Worm (Caenorhabditis elegans) whole organism, midembryonic: ENCODE results near the gene srxa-7.

Experiments used
- T22C8.4 ChIP-seq: fragments of 200-800 bp; sonication (Bioruptor generic); IDR thresholded peaks from 2 replicates; pipeline ENCODE4 v1.3.6; 2022; ENCODE audit warnings: missing genetic modification characterization, missing compliant biosample characterization
- cog-1 ChIP-seq: sonication (generic microtip); optimal IDR thresholded peaks from 2 replicates; lab custom pipeline; 2016; ENCODE audit warnings: missing genetic modification characterization, missing compliant biosample characterization
- flt-1 ChIP-seq: fragments of 200-800 bp; sonication (Bioruptor generic); IDR thresholded peaks from 2 replicates; pipeline ENCODE4 v1.3.6; 2022; ENCODE audit warnings: missing genetic modification characterization, missing compliant biosample characterization
- klf-2 ChIP-seq: fragments of 200-800 bp; sonication (Bioruptor generic); conservative IDR thresholded peaks from 2 replicates; pipeline ENCODE4 v1.3.6; 2022; ENCODE audit warnings: missing genetic modification reagents, missing genetic modification characterization, missing compliant biosample characterization
- med-1 ChIP-seq: sonication (generic microtip); optimal IDR thresholded peaks from 2 replicates; lab custom pipeline; 2017; ENCODE audit warnings: missing genetic modification characterization, mild to moderate bottlenecking, missing compliant biosample characterization, antibody characterized with exemption, missing genetic modification reagents; ENCODE audit not compliant: insufficient read depth
- ref-1 ChIP-seq: fragments of 200-800 bp; sonication (Bioruptor generic); conservative IDR thresholded peaks from 2 replicates; pipeline ENCODE4 v1.3.6; 2022; ENCODE audit warnings: missing genetic modification reagents, missing genetic modification characterization, missing compliant biosample characterization
- tab-1 ChIP-seq: fragments of 200-800 bp; sonication (Bioruptor generic); IDR thresholded peaks from 2 replicates; pipeline ENCODE4 v1.3.6; 2022; ENCODE audit warnings: missing genetic modification characterization, missing compliant biosample characterization
- ztf-23 ChIP-seq: fragments of 200-800 bp; sonication (Bioruptor generic); IDR thresholded peaks from 2 replicates; pipeline ENCODE4 v1.3.6; 2022; ENCODE audit warnings: missing genetic modification reagents, missing genetic modification characterization, missing compliant biosample characterization
- ztf-29 ChIP-seq: fragments of 200-800 bp; sonication (Bioruptor generic); IDR thresholded peaks from 2 replicates; pipeline ENCODE4 v1.3.6; 2022; ENCODE audit warnings: missing genetic modification reagents, missing genetic modification characterization, missing compliant biosample characterization

Gene srxa-7

DNA sequence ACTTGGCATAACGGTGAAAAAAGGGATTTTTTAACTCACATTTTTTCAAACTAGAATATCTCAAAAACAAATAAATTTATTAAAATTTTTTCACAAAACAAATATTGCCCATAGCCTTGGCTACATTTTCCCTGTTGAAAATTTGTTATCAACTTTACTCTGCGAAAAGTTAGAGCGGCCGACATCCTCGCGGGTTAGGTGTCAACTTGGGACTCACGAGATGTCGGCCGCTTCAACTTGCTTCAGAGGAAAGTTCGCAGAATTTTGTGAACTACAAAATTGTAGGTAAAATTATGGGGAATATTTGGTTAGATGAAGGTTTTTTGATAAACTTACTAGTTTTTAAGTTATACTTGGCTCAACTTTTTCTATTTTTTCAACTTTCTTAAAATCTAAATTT lies 44.4 kb downstream of the srxa-7 start:
- TF ChIP-seq klf-2 (GFP tag; lab: Robert Waterston, UW) (no peak), cog-1 (no peak), med-1 (GFP tag; lab: Kevin White, UChicago) (no peak), ref-1 (GFP tag; lab: Robert Waterston, UW) (no peak), flt-1 (no peak), tab-1 (GFP tag; lab: Robert Waterston, UW) (no peak), T22C8.4 (no peak), ztf-23 (GFP tag; lab: Robert Waterston, UW) (no peak), ztf-29 (GFP tag; lab: Robert Waterston, UW) (no peak)

DNA sequence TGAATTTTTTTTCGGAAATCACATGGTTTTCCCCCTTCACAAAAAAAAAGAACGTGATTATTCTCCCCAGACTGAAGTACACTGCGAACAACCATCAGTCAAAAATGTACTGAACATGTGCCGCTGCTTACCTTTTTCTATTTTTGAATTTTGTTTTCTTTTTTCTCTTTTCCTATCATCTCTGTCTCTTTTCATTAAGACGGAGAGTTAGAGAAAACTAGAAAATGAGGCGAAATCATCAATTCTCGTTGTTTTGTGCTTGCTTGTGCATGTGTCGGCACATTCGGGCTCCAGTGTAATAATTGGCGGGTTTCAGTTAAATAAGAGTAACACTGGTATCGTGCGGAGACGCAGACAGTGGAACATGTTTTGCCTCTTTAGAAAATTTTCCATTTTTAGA lies 44.9 kb downstream of the srxa-7 start:
- no peak for TF ChIP-seq flt-1
- no peak for TF ChIP-seq ztf-23 (GFP tag; lab: Robert Waterston, UW)
- no peak for TF ChIP-seq ztf-29 (GFP tag; lab: Robert Waterston, UW)
- no peak for TF ChIP-seq klf-2 (GFP tag; lab: Robert Waterston, UW)
- no peak for TF ChIP-seq tab-1 (GFP tag; lab: Robert Waterston, UW)
- TF ChIP-seq ref-1 (GFP tag; lab: Robert Waterston, UW): no peak
- TF ChIP-seq T22C8.4: no peak
- no peak for TF ChIP-seq cog-1
- no peak for TF ChIP-seq med-1 (GFP tag; lab: Kevin White, UChicago)

DNA sequence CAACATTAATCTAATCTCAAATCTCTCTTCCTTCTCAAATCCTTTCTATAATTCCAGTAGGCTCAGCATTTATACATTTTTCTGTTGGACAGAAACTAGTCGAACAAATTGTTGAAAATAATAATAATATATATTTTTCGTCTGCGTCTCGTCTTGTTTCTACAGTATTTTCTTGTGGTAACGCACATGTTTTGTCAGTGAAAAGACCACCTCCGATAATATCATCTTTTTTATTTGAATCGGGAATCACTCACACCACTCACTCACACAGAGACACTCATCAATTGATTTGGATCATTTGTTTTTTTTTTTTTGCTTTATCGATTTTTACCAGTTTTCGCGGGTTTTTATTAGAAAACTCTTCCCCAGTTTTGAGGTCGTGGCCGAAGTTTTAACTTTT lies 47.3 kb downstream of the srxa-7 start:
- TF ChIP-seq klf-2 (GFP tag; lab: Robert Waterston, UW) (no peak), tab-1 (GFP tag; lab: Robert Waterston, UW) (no peak), flt-1 (no peak), cog-1 (no peak), ztf-29 (GFP tag; lab: Robert Waterston, UW) (no peak), ztf-23 (GFP tag; lab: Robert Waterston, UW) (no peak), T22C8.4 (no peak), ref-1 (GFP tag; lab: Robert Waterston, UW) (no peak), med-1 (GFP tag; lab: Kevin White, UChicago) (no peak)

DNA sequence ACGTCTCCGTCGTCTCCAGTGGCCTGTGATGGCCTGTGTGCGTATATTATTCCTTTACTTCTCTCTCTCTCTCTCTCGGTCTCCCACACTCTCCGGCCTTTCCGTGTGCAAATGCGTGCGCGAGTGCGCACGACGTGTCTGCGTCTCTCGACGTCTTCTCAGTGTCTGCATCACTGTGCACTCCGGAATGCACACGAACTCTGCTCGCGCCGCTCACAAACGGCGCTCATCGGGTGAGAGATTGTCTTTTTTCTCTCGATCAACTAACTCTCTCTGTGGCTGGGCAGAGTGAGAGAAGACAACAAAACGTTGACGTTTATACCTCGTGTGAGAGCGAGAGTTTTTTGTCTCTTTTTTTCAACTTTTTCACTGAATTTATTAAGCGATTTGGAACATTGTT lies 48.6 kb downstream of the srxa-7 start:
- TF ChIP-seq cog-1 (peak; percentile 71), ref-1 (GFP tag; lab: Robert Waterston, UW) (no peak), flt-1 (peak; percentile 79)

DNA sequence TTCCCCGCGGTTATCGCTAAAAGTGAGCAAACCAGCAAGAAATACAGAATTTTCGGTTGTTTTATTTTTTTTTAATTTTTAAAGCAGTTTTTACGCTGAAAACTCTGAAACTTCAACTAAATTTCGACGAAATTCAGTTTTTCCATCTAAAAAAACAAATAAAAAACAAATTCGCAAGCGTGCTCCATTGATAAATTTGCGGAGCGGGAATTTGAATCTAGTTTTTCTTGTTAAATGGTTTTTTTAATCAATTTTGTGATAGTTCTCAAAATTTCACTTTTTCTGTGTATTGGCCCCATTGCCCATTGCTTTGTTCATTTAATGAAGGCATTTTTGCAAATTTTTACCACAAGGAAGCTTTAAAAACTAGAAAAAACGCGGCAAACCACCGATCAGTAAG lies 49.4 kb downstream of the srxa-7 start:
- TF ChIP-seq T22C8.4: no peak
- no peak for TF ChIP-seq cog-1
- no peak for TF ChIP-seq klf-2 (GFP tag; lab: Robert Waterston, UW)
- no peak for TF ChIP-seq ztf-29 (GFP tag; lab: Robert Waterston, UW)
- TF ChIP-seq ztf-23 (GFP tag; lab: Robert Waterston, UW): no peak
- TF ChIP-seq ref-1 (GFP tag; lab: Robert Waterston, UW): no peak
- no peak for TF ChIP-seq flt-1
- no peak for TF ChIP-seq med-1 (GFP tag; lab: Kevin White, UChicago)
- no peak for TF ChIP-seq tab-1 (GFP tag; lab: Robert Waterston, UW)

DNA sequence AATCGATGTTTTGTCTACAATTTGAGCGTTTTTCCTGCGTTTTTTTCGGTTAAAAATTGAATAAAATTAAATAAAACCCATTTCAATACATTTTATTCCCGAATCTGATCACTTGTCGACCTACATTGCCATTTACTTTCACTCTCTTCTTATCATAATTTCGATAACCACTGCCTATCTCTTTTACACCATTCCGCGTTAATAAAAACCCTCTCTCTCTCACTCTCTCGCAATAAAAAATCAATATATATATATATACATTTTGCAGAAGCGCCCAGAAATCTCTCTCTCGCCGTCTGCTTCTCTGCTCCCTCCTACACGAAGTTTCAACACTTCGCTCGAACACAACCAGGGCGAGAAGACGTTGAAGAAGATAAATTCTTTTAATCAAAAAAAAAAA lies 49.9 kb downstream of the srxa-7 start, which contains the start of gene pptr-1:
TSS of gene pptr-1 (plus strand) at position 269 of the 400 bp plus-strand sequence.
- TF ChIP-seq T22C8.4 (peak; percentile 22; the same call in 1 of the 2 replicates), ztf-23 (GFP tag; lab: Robert Waterston, UW) (no peak)
